Worm (Caenorhabditis elegans) whole organism, L1 larva: ENCODE results near the gene sgnh-1.

ENCODE experiments used
- alr-1 ChIP-seq: fragments of 200-800 bp; sonication (Bioruptor generic); optimal IDR thresholded peaks from 2 replicates; lab custom pipeline; 2018; ENCODE audit warnings: borderline replicate concordance, mild to moderate bottlenecking, missing genetic modification characterization, missing compliant biosample characterization
- aly-2 ChIP-seq: fragments of 150-350 bp; optimal IDR thresholded peaks from 2 replicates; lab custom pipeline; 2014; ENCODE audit warnings: missing biosample characterization, missing genetic modification characterization
- ceh-82 ChIP-seq, 3 experiments: fragments of 150-350 bp in 1 of 3; sonication (generic microtip) in 2 of 3; optimal IDR thresholded peaks; 2 replicates each; lab custom pipeline; 2014 to 2017; ENCODE audit warnings: missing biosample characterization in 3 of 3, missing genetic modification characterization in 3 of 3
- ceh-88 ChIP-seq: fragments of 200-800 bp; sonication (Bioruptor generic); IDR thresholded peaks from 2 replicates; pipeline ENCODE4 v1.3.6; 2022; ENCODE audit warnings: missing genetic modification characterization, missing compliant biosample characterization
- dpl-1 ChIP-seq, 3 experiments: fragments of 150-350 bp in 2 of 3; sonication (generic microtip) in 1 of 3; optimal IDR thresholded peaks; 2 replicates each; lab custom pipeline; 2014 to 2017; ENCODE audit warnings: missing biosample characterization in 3 of 3, missing genetic modification characterization in 3 of 3, missing genetic modification reagents in 3 of 3
- dsc-1 ChIP-seq: sonication (generic microtip); optimal IDR thresholded peaks from 2 replicates; lab custom pipeline; 2016; ENCODE audit warnings: mild to moderate bottlenecking, missing genetic modification characterization, missing compliant biosample characterization
- efl-1 ChIP-seq, 4 experiments: fragments of 150-350 bp; optimal IDR thresholded peaks in 3 of 4; peaks in 1 of 4; 1 replicate in 1 of 4; 2 replicates in 3 of 4; lab custom pipeline; 2014; ENCODE audit warnings: missing biosample characterization in 2 of 4, missing genetic modification characterization in 2 of 4, missing genetic modification reagents in 2 of 4
- efl-3 ChIP-seq: fragments of 200-800 bp; sonication (Bioruptor generic); optimal IDR thresholded peaks from 2 replicates; lab custom pipeline; 2018; ENCODE audit warnings: mild to moderate bottlenecking, missing genetic modification characterization, missing compliant biosample characterization
- elt-2 ChIP-seq: sonication (generic microtip); optimal IDR thresholded peaks from 2 replicates; lab custom pipeline; 2016; ENCODE audit warnings: missing genetic modification characterization, mild to moderate bottlenecking, inconsistent platforms, missing compliant biosample characterization, missing genetic modification reagents
- elt-3 ChIP-seq, 6 experiments: fragments of 150-350 bp in 1 of 6; sonication (generic microtip); optimal IDR thresholded peaks; 2 replicates each; lab custom pipeline; 2017 to 2018; ENCODE audit warnings: missing biosample characterization in 6 of 6, missing genetic modification characterization in 6 of 6, inconsistent platforms in 1 of 6
- ets-5 ChIP-seq: fragments of 200-800 bp; sonication (Bioruptor generic); IDR thresholded peaks from 2 replicates; pipeline ENCODE4 v1.3.6; 2022; ENCODE audit warnings: missing genetic modification characterization, missing compliant biosample characterization
- fkh-10 ChIP-seq: sonication (generic microtip); optimal IDR thresholded peaks from 2 replicates; lab custom pipeline; 2017; ENCODE audit warnings: missing biosample characterization, missing genetic modification reagents, missing genetic modification characterization
- fkh-8 ChIP-seq: sonication (generic microtip); optimal IDR thresholded peaks from 2 replicates; lab custom pipeline; 2016; ENCODE audit warnings: mild to moderate bottlenecking, missing genetic modification characterization, missing compliant biosample characterization
- fos-1 ChIP-seq: fragments of 150-350 bp; optimal IDR thresholded peaks from 2 replicates; lab custom pipeline; 2014; ENCODE audit warnings: missing biosample characterization, missing genetic modification characterization
- grh-1 ChIP-seq: fragments of 200-800 bp; sonication (Bioruptor generic); IDR thresholded peaks from 2 replicates; pipeline ENCODE4 v1.3.6; 2022; ENCODE audit warnings: missing genetic modification reagents, missing genetic modification characterization, missing compliant biosample characterization
- irx-1 ChIP-seq: sonication (generic microtip); optimal IDR thresholded peaks from 2 replicates; lab custom pipeline; 2016; ENCODE audit warnings: missing genetic modification characterization, missing compliant biosample characterization
- isw-1 ChIP-seq: fragments of 200-800 bp; sonication (Bioruptor generic); IDR thresholded peaks from 2 replicates; pipeline ENCODE4 v1.3.6; 2022; ENCODE audit warnings: missing genetic modification characterization, missing compliant biosample characterization
- lin-14 ChIP-seq: fragments of 200-800 bp; sonication (Bioruptor generic); optimal IDR thresholded peaks from 2 replicates; lab custom pipeline; 2018; ENCODE audit warnings: mild to moderate bottlenecking, missing genetic modification characterization, moderate library complexity, missing compliant biosample characterization
- lin-35 ChIP-seq, 2 experiments: fragments of 150-350 bp; optimal IDR thresholded peaks; 2 replicates each; lab custom pipeline; 2014; ENCODE audit warnings: missing biosample characterization in 2 of 2, missing genetic modification characterization in 2 of 2, missing genetic modification reagents in 2 of 2
- lin-39 ChIP-seq: fragments of 150-350 bp; optimal IDR thresholded peaks from 2 replicates; lab custom pipeline; 2014; ENCODE audit warnings: missing biosample characterization, missing genetic modification reagents, missing genetic modification characterization
- lsy-2 ChIP-seq, 2 experiments: fragments of 150-350 bp; optimal IDR thresholded peaks; 2 replicates each; lab custom pipeline; 2014; ENCODE audit warnings: missing biosample characterization in 2 of 2, missing genetic modification characterization in 2 of 2
- mab-9 ChIP-seq: fragments of 200-800 bp; sonication (Bioruptor generic); IDR thresholded peaks from 2 replicates; pipeline ENCODE4 v1.3.6; 2022; ENCODE audit warnings: missing genetic modification reagents, missing genetic modification characterization, missing compliant biosample characterization
- mdl-1 ChIP-seq, 2 experiments: fragments of 150-350 bp; optimal IDR thresholded peaks; 2 replicates each; lab custom pipeline; 2014 to 2017; ENCODE audit warnings: missing biosample characterization in 2 of 2, missing genetic modification characterization in 2 of 2, inconsistent platforms in 1 of 2
- mef-2 ChIP-seq: fragments of 150-350 bp; optimal IDR thresholded peaks from 2 replicates; lab custom pipeline; 2014; ENCODE audit warnings: missing biosample characterization, missing genetic modification characterization
- mep-1 ChIP-seq: fragments of 150-350 bp; optimal IDR thresholded peaks from 2 replicates; lab custom pipeline; 2014; ENCODE audit warnings: missing biosample characterization, missing genetic modification characterization
- nhr-11 ChIP-seq: fragments of 150-350 bp; optimal IDR thresholded peaks from 2 replicates; lab custom pipeline; 2014; ENCODE audit warnings: missing biosample characterization, missing genetic modification characterization
- nhr-19 ChIP-seq: fragments of 200-800 bp; sonication (Bioruptor generic); conservative IDR thresholded peaks from 2 replicates; pipeline ENCODE4 v1.3.6; 2022; ENCODE audit warnings: missing genetic modification characterization, missing compliant biosample characterization
- nhr-237 ChIP-seq: fragments of 150-350 bp; optimal IDR thresholded peaks from 2 replicates; lab custom pipeline; 2014; ENCODE audit warnings: missing biosample characterization, missing genetic modification characterization
- nhr-28 ChIP-seq: fragments of 150-350 bp; optimal IDR thresholded peaks from 2 replicates; lab custom pipeline; 2014; ENCODE audit warnings: missing biosample characterization, missing genetic modification characterization
- nhr-47 ChIP-seq: sonication (generic microtip); optimal IDR thresholded peaks from 2 replicates; lab custom pipeline; 2016; ENCODE audit warnings: mild to moderate bottlenecking, missing genetic modification characterization, moderate library complexity, missing compliant biosample characterization
- nhr-71 ChIP-seq: sonication (generic microtip); optimal IDR thresholded peaks from 2 replicates; lab custom pipeline; 2016; ENCODE audit warnings: mild to moderate bottlenecking, missing genetic modification characterization, moderate library complexity, missing compliant biosample characterization
- nhr-77 ChIP-seq: fragments of 150-350 bp; optimal IDR thresholded peaks from 2 replicates; lab custom pipeline; 2014; ENCODE audit warnings: missing biosample characterization, missing genetic modification characterization
- nhr-85 ChIP-seq: sonication (generic microtip); peaks from one replicate; lab custom pipeline; 2016; ENCODE audit warnings: missing genetic modification characterization, inconsistent platforms, missing compliant biosample characterization
- nhr-90 ChIP-seq: sonication (generic microtip); optimal IDR thresholded peaks from 2 replicates; lab custom pipeline; 2016; ENCODE audit warnings: mild to moderate bottlenecking, missing genetic modification characterization, missing compliant biosample characterization; ENCODE audit not compliant: poor library complexity
- rnt-1 ChIP-seq: sonication (generic microtip); optimal IDR thresholded peaks from 2 replicates; lab custom pipeline; 2016; ENCODE audit warnings: mild to moderate bottlenecking, missing genetic modification characterization, moderate library complexity, missing compliant biosample characterization
- skn-1 ChIP-seq: fragments of 150-350 bp; optimal IDR thresholded peaks from 2 replicates; lab custom pipeline; 2014; ENCODE audit warnings: missing biosample characterization, missing genetic modification characterization
- snpc-4 ChIP-seq: fragments of 150-350 bp; optimal IDR thresholded peaks from 2 replicates; lab custom pipeline; 2014; ENCODE audit warnings: missing biosample characterization, missing genetic modification characterization
- snu-23 ChIP-seq: sonication (generic microtip); optimal IDR thresholded peaks from 2 replicates; lab custom pipeline; 2016; ENCODE audit warnings: missing genetic modification characterization, missing compliant biosample characterization
- sox-4 ChIP-seq: sonication (generic microtip); optimal IDR thresholded peaks from 2 replicates; lab custom pipeline; 2016; ENCODE audit warnings: missing genetic modification characterization, missing compliant biosample characterization
- sup-37 ChIP-seq: fragments of 200-800 bp; sonication (Bioruptor generic); optimal IDR thresholded peaks from 2 replicates; lab custom pipeline; 2018; ENCODE audit warnings: mild to moderate bottlenecking, missing genetic modification characterization, missing compliant biosample characterization
- swsn-7 ChIP-seq: sonication (generic microtip); optimal IDR thresholded peaks from 2 replicates; lab custom pipeline; 2016; ENCODE audit warnings: missing genetic modification characterization, missing compliant biosample characterization
- tbx-2 ChIP-seq: sonication (generic microtip); optimal IDR thresholded peaks from 2 replicates; lab custom pipeline; 2016; ENCODE audit warnings: missing genetic modification characterization, missing compliant biosample characterization
- unc-130 ChIP-seq: fragments of 150-350 bp; optimal IDR thresholded peaks from 2 replicates; lab custom pipeline; 2017; ENCODE audit warnings: missing biosample characterization, missing genetic modification characterization, inconsistent platforms
- unc-98 ChIP-seq: fragments of 200-800 bp; sonication (Bioruptor generic); IDR thresholded peaks from 2 replicates; pipeline ENCODE4 v1.3.6; 2022; ENCODE audit warnings: missing genetic modification characterization, missing compliant biosample characterization
- xbp-1 ChIP-seq: sonication (generic microtip); optimal IDR thresholded peaks from 2 replicates; lab custom pipeline; 2016; ENCODE audit warnings: missing genetic modification characterization, missing compliant biosample characterization
- zag-1 ChIP-seq: fragments of 150-350 bp; optimal IDR thresholded peaks from 2 replicates; lab custom pipeline; 2014; ENCODE audit warnings: missing biosample characterization, missing genetic modification characterization
- zip-4 ChIP-seq: fragments of 200-800 bp; sonication (Bioruptor generic); optimal IDR thresholded peaks from 2 replicates; lab custom pipeline; 2018; ENCODE audit warnings: mild to moderate bottlenecking, missing genetic modification characterization, moderate library complexity, missing compliant biosample characterization

The sgnh-1 gene

DNA sequence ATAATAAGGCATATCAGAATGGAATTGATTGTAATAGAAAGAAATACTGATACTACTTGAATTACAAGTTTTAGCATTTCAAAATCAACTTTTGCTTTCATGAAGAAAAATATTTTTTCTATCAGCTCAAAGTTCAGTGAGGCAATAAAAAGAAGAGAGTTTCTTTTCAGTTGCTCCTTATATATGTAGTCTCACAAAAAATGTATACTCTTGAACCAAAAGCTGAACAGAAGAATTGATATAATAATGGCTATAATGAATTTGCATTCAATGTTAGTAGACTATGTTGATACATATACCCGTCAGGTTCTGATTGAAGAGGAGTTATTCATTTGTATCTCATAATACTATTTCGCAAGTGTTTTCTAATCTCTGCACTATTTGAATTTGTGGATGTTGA lies 15.1 kb upstream of the sgnh-1 start, which contains the start of gene str-174:
str-174 (minus strand) TSS at position 101 of the 400 bp plus-strand sequence.
- TF ChIP-seq dpl-1 (GFP tag; optimal IDR thresholded peaks at IDR 0.05; lab: Kevin White, UChicago) (no peak), alr-1 (tag; lab: Kevin White, UChicago) (no peak), nhr-11 (tag; lab: Kevin White, UChicago) (no peak), nhr-28 (tag; lab: Kevin White, UChicago) (no peak), fkh-8 (tag; lab: Kevin White, UChicago) (no peak), rnt-1 (tag; lab: Kevin White, UChicago) (no peak), mdl-1 (tag; optimal IDR thresholded peaks at IDR 0.05; lab: Kevin White, UChicago) (no peak), mef-2 (tag; lab: Kevin White, UChicago) (no peak)

- TF ChIP-seq mep-1, result no peak
- no peak for TF ChIP-seq fkh-10
- TF ChIP-seq nhr-237 (tag; lab: Kevin White, UChicago), result no peak
- TF ChIP-seq dpl-1 (GFP tag; optimal IDR thresholded peaks at IDR 0.05; lab: Kevin White, UChicago), result no peak
- no peak for TF ChIP-seq zip-4 (GFP tag; lab: Kevin White, UChicago)
These were observed 12.6 kb upstream of the sgnh-1 start, which contains the start of gene str-170 for ce11 chrIV:4877102-4877501. Gene str-170 (plus strand): TSS chrIV:4877402.

DNA sequence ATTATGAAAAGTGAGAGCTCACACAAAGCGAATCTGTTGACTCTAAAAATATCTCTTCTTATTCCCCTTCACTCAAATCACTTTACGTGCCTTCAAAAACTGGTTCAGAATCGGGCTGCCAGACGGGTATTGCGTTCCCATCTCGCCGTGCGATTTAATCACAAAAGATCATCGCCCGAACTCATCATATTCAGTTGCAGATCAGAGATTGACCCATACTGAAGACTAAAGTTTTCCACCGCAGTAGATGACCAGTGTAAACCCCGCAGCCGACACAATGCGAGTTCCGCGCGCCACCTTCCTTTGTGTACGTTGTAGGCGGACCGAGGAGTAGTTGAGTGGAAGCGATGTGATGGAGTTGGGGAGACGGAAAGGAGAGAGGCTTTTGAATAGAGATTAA lies 9.1 kb upstream of the sgnh-1 start:
- TF ChIP-seq nhr-85 (tag; lab: Kevin White, UChicago) (peak; percentile 96), zag-1 (no peak), isw-1 (no peak), ceh-88 (peak; percentile 39; the same call in 1 of the 2 replicates), dpl-1 (GFP tag; optimal IDR thresholded peaks at IDR 0.05; lab: Kevin White, UChicago) (peak in 1 of 3 experiments; percentile 8), ceh-82 (tag; optimal IDR thresholded peaks at IDR 0.05; lab: Kevin White, UChicago) (peak; percentile 24 to 53 (median 53)), sox-4 (tag; lab: Kevin White, UChicago) (peak; percentile 32), rnt-1 (tag; lab: Kevin White, UChicago) (peak; percentile 85), lin-35 (GFP tag; optimal IDR thresholded peaks at IDR 0.05; lab: Kevin White, UChicago) (peak; percentile 35 to 37), lin-39 (tag; lab: Kevin White, UChicago) (peak; percentile 13), fos-1 (tag; lab: Kevin White, UChicago) (peak; percentile 15), efl-1 (optimal IDR thresholded peaks at IDR 0.05; lab: Kevin White, UChicago) (peak; percentile 33 to 61), efl-1 (GFP tag; optimal IDR thresholded peaks at IDR 0.05 in 1 of 2; lab: Kevin White, UChicago) (peak; percentile 16 to 93), dsc-1 (tag; lab: Kevin White, UChicago) (peak; percentile 80), mdl-1 (tag; optimal IDR thresholded peaks at IDR 0.05; lab: Kevin White, UChicago) (peak in 1 of 2 experiments; percentile 5), ets-5 (GFP tag; lab: Robert Waterston, UW) (no peak), lin-14 (peak; percentile 93), snpc-4 (peak; percentile 98), xbp-1 (tag; lab: Kevin White, UChicago) (peak; percentile 44), unc-130 (tag; lab: Kevin White, UChicago) (no peak), nhr-71 (tag; lab: Kevin White, UChicago) (peak; percentile 85), efl-3 (GFP tag; lab: Kevin White, UChicago) (no peak), unc-98 (GFP tag; lab: Robert Waterston, UW) (no peak), elt-3 (tag; optimal IDR thresholded peaks at IDR 0.05; lab: Kevin White, UChicago) (peak in 3 of 6 experiments; percentile 20 to 62 (median 29)), nhr-90 (tag; lab: Kevin White, UChicago) (peak; percentile 81), nhr-77 (tag; lab: Kevin White, UChicago) (peak; percentile 50), irx-1 (peak; percentile 38), nhr-47 (tag; lab: Kevin White, UChicago) (peak; percentile 78), nhr-237 (tag; lab: Kevin White, UChicago) (peak; percentile 5), tbx-2 (peak; percentile 51), sup-37 (GFP tag; lab: Kevin White, UChicago) (no peak), nhr-19 (GFP tag; lab: Robert Waterston, UW) (peak; percentile 86), swsn-7 (tag; lab: Kevin White, UChicago) (peak; percentile 75), skn-1 (no peak), elt-2 (tag; lab: Kevin White, UChicago) (peak; percentile 33), snu-23 (peak; percentile 78), lsy-2 (tag; optimal IDR thresholded peaks at IDR 0.05; lab: Kevin White, UChicago) (peak in 1 of 2 experiments; percentile 61), mab-9 (GFP tag; lab: Robert Waterston, UW) (peak; percentile 20; the same call in 1 of the 2 replicates), aly-2 (no peak), grh-1 (GFP tag; lab: Robert Waterston, UW) (peak; percentile 84)
